Fruit fly (Drosophila melanogaster): ENCODE results near the gene CG44774.

CG44774 gene

dm6 chrX:4938986-4939385 is 1.1 kb upstream of the CG44774 start, which contains the start of gene Ptp4E (continued):
- no peak for TF ChIP-seq grn (GFP tag; optimal IDR thresholded peaks at IDR 0.05)
- no peak for TF ChIP-seq vfl (GFP tag; optimal IDR thresholded peaks at IDR 0.05)
- peak; percentile 12 for TF ChIP-seq CG7987 (GFP tag; optimal IDR thresholded peaks at IDR 0.05)
- TF ChIP-seq NC2β (GFP tag; optimal IDR thresholded peaks at IDR 0.05), result peak; percentile 33
- no peak for TF ChIP-seq CG6654 (GFP tag; optimal IDR thresholded peaks at IDR 0.05)
- TF ChIP-seq CG5953 (GFP tag; IDR thresholded peaks at IDR 0.05), result no peak
- no peak for TF ChIP-seq Atf3 (GFP tag; optimal IDR thresholded peaks at IDR 0.05)
- TF ChIP-seq fru (optimal IDR thresholded peaks at IDR 0.05), result no peak
- no peak for TF ChIP-seq CG16813 (GFP tag; IDR thresholded peaks at IDR 0.05; ENCODE audit: partially characterized antibody)
- TF ChIP-seq Fer3 (tag; optimal IDR thresholded peaks at IDR 0.05), result no peak
- no peak for TF ChIP-seq HLHmδ (GFP tag; optimal IDR thresholded peaks at IDR 0.05)
- TF ChIP-seq CG10366 (GFP tag; IDR thresholded peaks at IDR 0.05), result no peak
- TF ChIP-seq jing (GFP tag; optimal IDR thresholded peaks at IDR 0.05), result no peak
- no peak for TF ChIP-seq CG2199 (GFP tag; IDR thresholded peaks at IDR 0.05)
- no peak for TF ChIP-seq H15 (GFP tag; IDR thresholded peaks at IDR 0.05)
- no peak for TF ChIP-seq Atf-2 (GFP tag; optimal IDR thresholded peaks at IDR 0.05)
- TF ChIP-seq CG15696 (tag; optimal IDR thresholded peaks at IDR 0.05), result no peak
- TF ChIP-seq bsh (GFP tag; optimal IDR thresholded peaks at IDR 0.05), result peak in 1 of 2 experiments; percentile 45
- no peak for TF ChIP-seq CG15479 (GFP tag; optimal IDR thresholded peaks at IDR 0.05)
- no peak for TF ChIP-seq D19A (tag; optimal IDR thresholded peaks at IDR 0.05)
- no peak for TF ChIP-seq CTCF (GFP tag; optimal IDR thresholded peaks at IDR 0.05)
- no peak for TF ChIP-seq CG3838 (GFP tag; optimal IDR thresholded peaks at IDR 0.05)
- TF ChIP-seq CG8924 (tag; optimal IDR thresholded peaks at IDR 0.05), result peak; percentile 45
- TF ChIP-seq sr (GFP tag; IDR thresholded peaks at IDR 0.05), result no peak
- no peak for TF ChIP-seq CG10959 (GFP tag; IDR thresholded peaks at IDR 0.05)
- TF ChIP-seq CG31224 (GFP tag; IDR thresholded peaks at IDR 0.05), result no peak
- TF ChIP-seq Asciz (GFP tag; optimal IDR thresholded peaks at IDR 0.05), result peak; percentile 16
- peak; percentile 28; the same call in 1 of the 2 replicates for TF ChIP-seq Dref (GFP tag; IDR thresholded peaks at IDR 0.05)
- peak; percentile 30 for TF ChIP-seq CG3995 (GFP tag; optimal IDR thresholded peaks at IDR 0.05)
- TF ChIP-seq hth (optimal IDR thresholded peaks at IDR 0.05), result no peak
- TF ChIP-seq onecut (GFP tag; IDR thresholded peaks at IDR 0.05), result 0 out of 2 replicates have a peak, but pooled peaks have one; percentile 21
- TF ChIP-seq Meics (GFP tag; optimal IDR thresholded peaks at IDR 0.05), result no peak
- no peak for TF ChIP-seq Lpt (GFP tag; optimal IDR thresholded peaks at IDR 0.05)
- TF ChIP-seq Dp (GFP tag; optimal IDR thresholded peaks at IDR 0.05), result peak; percentile 31
- TF ChIP-seq tgo (GFP tag; IDR thresholded peaks at IDR 0.05), result no peak
- TF ChIP-seq CG10431 (GFP tag; optimal IDR thresholded peaks at IDR 0.05), result peak; percentile 44
- TF ChIP-seq NFAT (GFP tag; IDR thresholded peaks at IDR 0.05), result no peak
- TF ChIP-seq tin (GFP tag; optimal IDR thresholded peaks at IDR 0.05), result no peak
- 0 out of 3 replicates have a peak, but pooled peaks have one; percentile 36 for TF ChIP-seq mld (GFP tag; IDR thresholded peaks at IDR 0.05; ENCODE audit: partially characterized antibody)
- no peak for TF ChIP-seq exex (tag; optimal IDR thresholded peaks at IDR 0.05)
- peak; percentile 15; the same call in 1 of the 3 replicates for TF ChIP-seq zfh1 (GFP tag; IDR thresholded peaks at IDR 0.05)
- no peak for TF ChIP-seq CG11456 (GFP tag; IDR thresholded peaks at IDR 0.05)
- no peak for TF ChIP-seq CG6813 (GFP tag; optimal IDR thresholded peaks at IDR 0.05)
- no peak for TF ChIP-seq CG3847 (GFP tag; IDR thresholded peaks at IDR 0.05)
- TF ChIP-seq CG18619 (GFP tag; optimal IDR thresholded peaks at IDR 0.05), result no peak
- no peak for TF ChIP-seq cad (GFP tag; optimal IDR thresholded peaks at IDR 0.05)
- no peak for TF ChIP-seq Max (GFP tag; optimal IDR thresholded peaks at IDR 0.05)
- TF ChIP-seq CG17328 (GFP tag; IDR thresholded peaks at IDR 0.05), result 0 out of 2 replicates have a peak, but pooled peaks have one; percentile 30
- no peak; the same call in 1 of the 2 replicates for TF ChIP-seq Adf1 (GFP tag; IDR thresholded peaks at IDR 0.05)
- no peak for TF ChIP-seq otp (GFP tag; IDR thresholded peaks at IDR 0.05)
- TF ChIP-seq CG18476 (GFP tag; optimal IDR thresholded peaks at IDR 0.05), result no peak
- TF ChIP-seq sna (GFP tag; IDR thresholded peaks at IDR 0.05; ENCODE audit: partially characterized antibody), result no peak
- TF ChIP-seq gce (GFP tag; IDR thresholded peaks at IDR 0.05), result no peak
